Worm (Caenorhabditis elegans) whole organism, L1 larva: Measurements from ENCODE around the gene num-1.

Experiments
- aly-2 ChIP-seq: fragments of 150-350 bp; optimal IDR thresholded peaks from 2 replicates; lab custom pipeline; 2014; ENCODE audit warnings: missing biosample characterization, missing genetic modification characterization
- egl-27 ChIP-seq, 2 experiments: fragments of 150-350 bp in 1 of 2; sonication (generic microtip); optimal IDR thresholded peaks; 3 replicates each; lab custom pipeline; 2017 to 2018; ENCODE audit warnings: missing biosample characterization in 2 of 2, missing genetic modification characterization in 2 of 2, missing genetic modification reagents in 2 of 2
- jun-1 ChIP-seq: fragments of 150-350 bp; optimal IDR thresholded peaks from 2 replicates; lab custom pipeline; 2014; ENCODE audit warnings: missing biosample characterization, missing genetic modification reagents, missing genetic modification characterization
- nhr-237 ChIP-seq: fragments of 150-350 bp; optimal IDR thresholded peaks from 2 replicates; lab custom pipeline; 2014; ENCODE audit warnings: missing biosample characterization, missing genetic modification characterization
- sox-4 ChIP-seq: sonication (generic microtip); optimal IDR thresholded peaks from 2 replicates; lab custom pipeline; 2016; ENCODE audit warnings: missing genetic modification characterization, missing compliant biosample characterization
- unc-62 ChIP-seq: fragments of 150-350 bp; optimal IDR thresholded peaks from 2 replicates; lab custom pipeline; 2014; ENCODE audit warnings: missing biosample characterization, missing genetic modification reagents, missing genetic modification characterization

DNA sequence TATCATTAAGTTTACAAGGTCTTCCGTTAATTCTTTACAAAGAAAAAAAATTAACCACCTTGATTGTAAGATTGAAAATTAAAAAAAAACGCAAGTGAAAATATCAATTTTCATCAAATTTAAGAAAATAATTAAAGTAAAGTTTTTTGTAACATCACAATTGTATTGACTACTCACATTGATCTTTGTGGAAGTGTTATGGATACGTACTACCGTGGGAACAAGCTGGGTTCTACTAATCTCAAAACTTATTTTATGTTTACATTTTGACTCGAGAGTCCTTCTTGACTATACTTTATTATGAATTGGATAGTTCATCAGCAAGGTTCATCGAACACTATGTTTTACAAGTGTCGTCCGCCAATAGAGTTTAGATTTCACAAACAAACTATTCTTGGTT, at the start of gene num-1:
- TF ChIP-seq egl-27 (tag; optimal IDR thresholded peaks at IDR 0.05; lab: Kevin White, UChicago) (no peak), nhr-237 (tag; lab: Kevin White, UChicago) (no peak), sox-4 (no peak), unc-62 (no peak), jun-1 (tag; lab: Kevin White, UChicago) (no peak), aly-2 (tag; lab: Kevin White, UChicago) (no peak)
